Fruit fly (Drosophila melanogaster) whole organism, embryonic: ENCODE measurements around the gene Blm.

ENCODE experiments used
- Ada2b ChIP-seq: fragments of 200-800 bp; sonication (Bioruptor generic); IDR thresholded peaks from 2 replicates; pipeline ENCODE4 v1.3.6; 2022; ENCODE audit warnings: missing biosample characterization, missing genetic modification characterization
- Atf-2 ChIP-seq: fragments of 200-800 bp; sonication (Bioruptor generic); optimal IDR thresholded peaks from 2 replicates; lab custom pipeline; 2016; ENCODE audit warnings: missing biosample characterization, missing genetic modification characterization
- Atf3 ChIP-seq: fragments of 200-800 bp; sonication (Bioruptor generic); optimal IDR thresholded peaks from 3 replicates; lab custom pipeline; 2016; ENCODE audit warnings: missing biosample characterization, missing genetic modification characterization
- HmgD ChIP-seq: fragments of 200-800 bp; sonication (Bioruptor generic); optimal IDR thresholded peaks from 3 replicates; lab custom pipeline; 2016; ENCODE audit warnings: missing biosample characterization, missing genetic modification characterization
- bowl ChIP-seq: fragments of 200-800 bp; sonication (Bioruptor generic); IDR thresholded peaks from 2 replicates; pipeline ENCODE4 v1.3.6; 2022; ENCODE audit warnings: missing biosample characterization, missing genetic modification characterization
- chinmo ChIP-seq: fragments of 200-800 bp; sonication (Bioruptor generic); IDR thresholded peaks from 4 replicates; pipeline ENCODE4 v1.3.6; 2022; ENCODE audit warnings: missing biosample characterization, missing genetic modification characterization; ENCODE audit not compliant: partially characterized antibody
- crp ChIP-seq, 2 experiments: fragments of 200-800 bp; sonication (Bioruptor generic); optimal IDR thresholded peaks; 2 replicates in 1 of 2; 3 replicates in 1 of 2; lab custom pipeline; 2017; ENCODE audit warnings: missing biosample characterization in 2 of 2, missing genetic modification characterization in 2 of 2, mild to moderate bottlenecking in 1 of 2, moderate library complexity in 1 of 2
- gfzf ChIP-seq: fragments of 200-800 bp; sonication (Bioruptor generic); optimal IDR thresholded peaks from 2 replicates; lab custom pipeline; 2016; ENCODE audit warnings: missing biosample characterization, mild to moderate bottlenecking, missing genetic modification characterization, moderate library complexity
- otp ChIP-seq: fragments of 200-800 bp; sonication (Bioruptor generic); IDR thresholded peaks from 3 replicates; pipeline ENCODE4, ENCODE4 v1.3.6; 2022; ENCODE audit warnings: missing biosample characterization, missing genetic modification characterization
- zen2 ChIP-seq: fragments of 200-800 bp; sonication (Bioruptor generic); IDR thresholded peaks from 3 replicates; pipeline ENCODE4 v1.3.6; 2022; ENCODE audit warnings: missing biosample characterization, missing genetic modification characterization; ENCODE audit not compliant: partially characterized antibody

DNA sequence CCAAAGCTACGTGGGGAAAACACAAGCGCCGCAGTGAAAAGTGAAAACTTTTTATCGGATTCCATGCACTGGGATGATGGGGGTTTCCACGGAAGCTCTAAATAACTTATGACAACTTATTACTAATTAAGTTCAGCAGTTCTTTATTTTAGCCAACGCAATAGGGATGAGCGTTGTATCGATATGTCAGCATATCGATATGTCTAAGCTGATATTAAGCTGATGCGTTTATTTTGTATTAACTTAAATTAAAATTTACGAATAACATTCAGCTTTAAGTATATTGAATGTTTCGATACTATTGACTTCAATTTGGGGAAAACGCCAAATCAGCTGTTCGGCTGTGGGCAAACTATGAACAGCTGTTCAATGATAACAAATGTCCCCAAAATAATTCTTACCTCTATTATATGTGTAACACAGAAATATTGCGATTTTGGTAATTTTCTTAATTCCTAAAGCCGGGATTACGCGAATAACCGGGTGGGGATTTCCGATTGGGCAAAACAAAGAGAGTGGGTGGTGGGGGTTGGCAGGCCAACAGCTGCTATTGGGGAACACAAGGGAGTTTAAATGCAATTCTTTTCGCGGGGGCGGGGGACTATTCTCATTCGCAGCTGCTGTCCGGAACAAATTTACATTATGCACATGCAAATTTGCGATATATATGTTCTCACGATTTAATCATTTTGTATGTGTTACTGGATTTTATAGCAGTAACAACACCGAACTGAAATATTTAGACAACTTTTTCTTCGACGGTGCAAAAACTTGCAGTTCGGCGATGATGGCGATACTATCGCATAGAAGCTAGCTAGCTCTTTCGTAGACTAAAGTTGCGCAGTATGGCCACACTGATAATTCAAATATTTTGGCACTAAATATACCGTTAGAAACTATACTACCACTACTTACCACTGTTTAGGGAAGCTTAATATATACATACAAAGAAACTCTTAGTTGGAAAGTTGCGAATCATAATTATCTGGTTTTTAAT, 8.0 kb upstream of the Blm start, which contains the start of gene CG6923:
- TF ChIP-seq Atf3 (GFP tag; lab: Kevin White, UChicago) (no peak), crp (GFP tag; optimal IDR thresholded peaks at IDR 0.05; lab: Kevin White, UChicago) (peak; percentile 27 to 82), Atf-2 (GFP tag; lab: Kevin White, UChicago) (no peak), chinmo (GFP tag; lab: Robert Waterston, UW) (peak; percentile 71; the same call in 1 of the 4 replicates), zen2 (GFP tag; lab: Robert Waterston, UW) (peak; percentile 82), HmgD (GFP tag; lab: Kevin White, UChicago) (no peak), otp (GFP tag; lab: Robert Waterston, UW) (no peak), bowl (GFP tag; lab: Robert Waterston, UW) (no peak), gfzf (GFP tag; lab: Kevin White, UChicago) (peak; percentile 73), Ada2b (no peak)
